Worm (Caenorhabditis elegans) whole organism, young adult: ENCODE data around the gene F10D7.11.

Source experiments
- B0336.3 ChIP-seq: fragments of 200-800 bp; sonication (Bioruptor generic); IDR thresholded peaks from 2 replicates; pipeline ENCODE4 v1.3.6; 2022; ENCODE audit warnings: missing genetic modification characterization, missing compliant biosample characterization
- F33H1.4 ChIP-seq: fragments of 200-800 bp; sonication (Bioruptor generic); IDR thresholded peaks from 2 replicates; pipeline ENCODE4 v1.3.6; 2022; ENCODE audit warnings: missing genetic modification reagents, missing genetic modification characterization, missing compliant biosample characterization
- F37B4.10 ChIP-seq: fragments of 200-800 bp; sonication (Bioruptor generic); IDR thresholded peaks from 2 replicates; pipeline ENCODE4 v1.3.6; 2022; ENCODE audit warnings: missing genetic modification characterization, missing compliant biosample characterization
- F55B11.4 ChIP-seq: sonication (generic microtip); optimal IDR thresholded peaks from 2 replicates; lab custom pipeline; 2016; ENCODE audit warnings: missing compliant biosample characterization, missing genetic modification characterization, borderline replicate concordance; ENCODE audit not compliant: insufficient read depth
- K12H6.12 ChIP-seq: fragments of 200-800 bp; sonication (Bioruptor generic); optimal IDR thresholded peaks from 2 replicates; lab custom pipeline; 2018; ENCODE audit warnings: mild to moderate bottlenecking, missing genetic modification characterization, missing compliant biosample characterization
- T07F8.4 ChIP-seq: sonication (generic microtip); optimal IDR thresholded peaks from 2 replicates; lab custom pipeline; 2016; ENCODE audit warnings: mild to moderate bottlenecking, missing genetic modification characterization, moderate library complexity, missing compliant biosample characterization
- T26A5.8 ChIP-seq: sonication (generic microtip); optimal IDR thresholded peaks from 2 replicates; lab custom pipeline; 2016; ENCODE audit warnings: missing genetic modification characterization, missing compliant biosample characterization
- Y53F4B.3 ChIP-seq: fragments of 200-800 bp; sonication (Bioruptor generic); IDR thresholded peaks from 2 replicates; pipeline ENCODE4 v1.3.6; 2022; ENCODE audit warnings: missing genetic modification reagents, missing genetic modification characterization, missing compliant biosample characterization
- Y56A3A.18 ChIP-seq: fragments of 200-800 bp; sonication (Bioruptor generic); IDR thresholded peaks from 2 replicates; pipeline ENCODE4 v1.3.6; 2022; ENCODE audit warnings: missing genetic modification reagents, missing genetic modification characterization, missing compliant biosample characterization
- Y67H2A.10 ChIP-seq: fragments of 200-800 bp; sonication (Bioruptor generic); conservative IDR thresholded peaks from 2 replicates; pipeline ENCODE4 v1.3.6; 2022; ENCODE audit warnings: missing genetic modification reagents, missing genetic modification characterization, missing compliant biosample characterization
- ama-1 ChIP-seq, 3 experiments: fragments of 150-350 bp in 1 of 3; sonication (generic microtip) in 2 of 3; optimal IDR thresholded peaks; 2 replicates each; lab custom pipeline; 2014 to 2018; ENCODE audit warnings: missing biosample characterization in 2 of 3, missing genetic modification characterization in 2 of 3, missing genetic modification reagents in 2 of 3
- aptf-3 ChIP-seq: fragments of 200-800 bp; sonication (Bioruptor generic); IDR thresholded peaks from 2 replicates; pipeline ENCODE4 v1.3.6; 2022; ENCODE audit warnings: missing genetic modification characterization, missing compliant biosample characterization
- atf-7 ChIP-seq: sonication (generic microtip); optimal IDR thresholded peaks from 2 replicates; lab custom pipeline; 2017; ENCODE audit warnings: mild to moderate bottlenecking, missing genetic modification characterization, missing compliant biosample characterization
- attf-3 ChIP-seq: fragments of 200-800 bp; sonication (Bioruptor generic); conservative IDR thresholded peaks from 2 replicates; pipeline ENCODE4 v1.3.6; 2022; ENCODE audit warnings: missing genetic modification reagents, missing genetic modification characterization, missing compliant biosample characterization
- bed-1 ChIP-seq: fragments of 200-800 bp; sonication (Bioruptor generic); IDR thresholded peaks from 2 replicates; pipeline ENCODE4 v1.3.6; 2022; ENCODE audit warnings: missing genetic modification reagents, missing genetic modification characterization, missing compliant biosample characterization
- cebp-1 ChIP-seq, 2 experiments: fragments of 200-800 bp in 1 of 2; sonication (Bioruptor generic) in 1 of 2; sonication (generic microtip) in 1 of 2; IDR thresholded peaks in 1 of 2; optimal IDR thresholded peaks in 1 of 2; 2 replicates each; pipeline versions ENCODE4 v1.3.6 to Lab custom; 2017 to 2022; ENCODE audit warnings: missing compliant biosample characterization in 2 of 2, missing genetic modification characterization in 2 of 2, mild to moderate bottlenecking in 1 of 2, missing genetic modification reagents in 1 of 2, moderate library complexity in 1 of 2
- ceh-27 ChIP-seq: fragments of 200-800 bp; sonication (Bioruptor generic); optimal IDR thresholded peaks from 2 replicates; lab custom pipeline; 2018; ENCODE audit warnings: mild to moderate bottlenecking, missing genetic modification characterization, moderate library complexity, missing compliant biosample characterization
- ceh-40 ChIP-seq: fragments of 200-800 bp; sonication (Bioruptor generic); IDR thresholded peaks from 2 replicates; pipeline ENCODE4 v1.3.6; 2022; ENCODE audit warnings: missing genetic modification characterization, missing compliant biosample characterization
- ceh-58 ChIP-seq: fragments of 200-800 bp; sonication (Bioruptor generic); IDR thresholded peaks from 2 replicates; pipeline ENCODE4 v1.3.6; 2022; ENCODE audit warnings: missing genetic modification characterization, missing compliant biosample characterization
- ceh-91 ChIP-seq: fragments of 200-800 bp; sonication (Bioruptor generic); IDR thresholded peaks from 2 replicates; pipeline ENCODE4 v1.3.6; 2022; ENCODE audit warnings: missing genetic modification reagents, missing genetic modification characterization, missing compliant biosample characterization
- dox-1 ChIP-seq: fragments of 200-800 bp; sonication (Bioruptor generic); IDR thresholded peaks from 2 replicates; pipeline ENCODE4 v1.3.6; 2022; ENCODE audit warnings: missing genetic modification reagents, missing genetic modification characterization, missing compliant biosample characterization
- dpff-1 ChIP-seq: sonication (generic microtip); optimal IDR thresholded peaks from 2 replicates; lab custom pipeline; 2017; ENCODE audit warnings: mild to moderate bottlenecking, missing genetic modification characterization, missing compliant biosample characterization
- egl-18 ChIP-seq: fragments of 200-800 bp; sonication (Bioruptor generic); IDR thresholded peaks from 2 replicates; pipeline ENCODE4 v1.3.6; 2022; ENCODE audit warnings: missing genetic modification reagents, missing genetic modification characterization, missing compliant biosample characterization
- egrh-3 ChIP-seq: fragments of 200-800 bp; sonication (Bioruptor generic); IDR thresholded peaks from 2 replicates; pipeline ENCODE4 v1.3.6; 2022; ENCODE audit warnings: missing genetic modification reagents, missing genetic modification characterization, missing compliant biosample characterization
- ets-4 ChIP-seq: fragments of 200-800 bp; sonication (Bioruptor generic); optimal IDR thresholded peaks from 2 replicates; lab custom pipeline; 2018; ENCODE audit warnings: mild to moderate bottlenecking, missing genetic modification characterization, missing compliant biosample characterization
- gei-17 ChIP-seq: fragments of 200-800 bp; sonication (Bioruptor generic); optimal IDR thresholded peaks from 2 replicates; lab custom pipeline; 2018; ENCODE audit warnings: mild to moderate bottlenecking, missing genetic modification characterization, missing compliant biosample characterization
- him-1 ChIP-seq: sonication (generic microtip); optimal IDR thresholded peaks from 2 replicates; lab custom pipeline; 2016; ENCODE audit warnings: missing genotype, missing genetic modification reagents, missing genetic modification characterization, missing compliant biosample characterization
- lag-1 ChIP-seq: fragments of 200-800 bp; sonication (Bioruptor generic); IDR thresholded peaks from 2 replicates; pipeline ENCODE4 v1.3.6; 2022; ENCODE audit warnings: missing genetic modification reagents, missing genetic modification characterization, missing compliant biosample characterization
- lin-26 ChIP-seq: fragments of 200-800 bp; sonication (Bioruptor generic); IDR thresholded peaks from 2 replicates; pipeline ENCODE4 v1.3.6; 2022; ENCODE audit warnings: missing genetic modification reagents, missing genetic modification characterization, missing compliant biosample characterization
- lir-1 ChIP-seq: fragments of 200-800 bp; sonication (Bioruptor generic); conservative IDR thresholded peaks from 2 replicates; pipeline ENCODE4 v1.3.6; 2022; ENCODE audit warnings: missing genetic modification reagents, missing genetic modification characterization, missing compliant biosample characterization
- madf-10 ChIP-seq: sonication (generic microtip); optimal IDR thresholded peaks from 2 replicates; lab custom pipeline; 2016; ENCODE audit warnings: mild to moderate bottlenecking, missing genetic modification characterization, missing compliant biosample characterization
- mel-28 ChIP-seq: sonication (generic microtip); optimal IDR thresholded peaks from 2 replicates; lab custom pipeline; 2016; ENCODE audit warnings: borderline replicate concordance, mild to moderate bottlenecking, missing genetic modification characterization, missing compliant biosample characterization
- mes-4 ChIP-seq: sonication (generic microtip); optimal IDR thresholded peaks from 2 replicates; lab custom pipeline; 2016; ENCODE audit warnings: missing genotype, missing genetic modification characterization, missing compliant biosample characterization
- nfyb-1 ChIP-seq: fragments of 200-800 bp; sonication (Bioruptor generic); IDR thresholded peaks from 2 replicates; pipeline ENCODE4 v1.3.6; 2022; ENCODE audit warnings: missing genetic modification reagents, missing genetic modification characterization, missing compliant biosample characterization
- nhr-120 ChIP-seq: fragments of 200-800 bp; sonication (Bioruptor generic); IDR thresholded peaks from 2 replicates; pipeline ENCODE4 v1.3.6; 2022; ENCODE audit warnings: missing genetic modification characterization, missing compliant biosample characterization
- nhr-179 ChIP-seq: sonication (generic microtip); optimal IDR thresholded peaks from 2 replicates; lab custom pipeline; 2016; ENCODE audit warnings: mild to moderate bottlenecking, missing genetic modification characterization, missing compliant biosample characterization
- pbrm-1 ChIP-seq: fragments of 200-800 bp; sonication (Bioruptor generic); IDR thresholded peaks from 2 replicates; pipeline ENCODE4 v1.3.6; 2022; ENCODE audit warnings: missing genetic modification reagents, missing genetic modification characterization, missing compliant biosample characterization
- repo-1 ChIP-seq: sonication (generic microtip); optimal IDR thresholded peaks from 2 replicates; lab custom pipeline; 2017; ENCODE audit warnings: mild to moderate bottlenecking, missing genetic modification characterization, missing compliant biosample characterization
- snpc-1.1 ChIP-seq: sonication (generic microtip); optimal IDR thresholded peaks from 2 replicates; lab custom pipeline; 2017; ENCODE audit warnings: missing genetic modification characterization, mild to moderate bottlenecking, missing compliant biosample characterization, antibody characterized with exemption, moderate library complexity, missing genotype, missing genetic modification reagents; ENCODE audit not compliant: insufficient read depth
- snpc-4 ChIP-seq, 5 experiments: fragments of 150-350 bp in 1 of 5; sonication (generic microtip) in 4 of 5; optimal IDR thresholded peaks; 2 replicates each; lab custom pipeline; 2014 to 2018; ENCODE audit warnings: missing genetic modification characterization in 5 of 5, missing biosample characterization in 3 of 5, antibody characterized with exemption in 2 of 5, mild to moderate bottlenecking in 2 of 5, missing compliant biosample characterization in 2 of 5, missing genotype in 2 of 5, moderate library complexity in 2 of 5, missing genetic modification reagents in 1 of 5
- somi-1 ChIP-seq: fragments of 200-800 bp; sonication (Bioruptor generic); optimal IDR thresholded peaks from 2 replicates; lab custom pipeline; 2018; ENCODE audit warnings: mild to moderate bottlenecking, missing genetic modification characterization, missing compliant biosample characterization
- zfh-2 ChIP-seq: fragments of 200-800 bp; sonication (Bioruptor generic); conservative IDR thresholded peaks from 2 replicates; pipeline ENCODE4 v1.3.6; 2022; ENCODE audit warnings: missing genetic modification reagents, missing genetic modification characterization, missing compliant biosample characterization
- ztf-25 ChIP-seq: fragments of 200-800 bp; sonication (Bioruptor generic); IDR thresholded peaks from 2 replicates; pipeline ENCODE4 v1.3.6; 2022; ENCODE audit warnings: missing genetic modification reagents, missing genetic modification characterization, missing compliant biosample characterization
- ztf-6 ChIP-seq: fragments of 200-800 bp; sonication (Bioruptor generic); IDR thresholded peaks from 2 replicates; pipeline ENCODE4 v1.3.6; 2022; ENCODE audit warnings: missing genetic modification reagents, missing genetic modification characterization, missing compliant biosample characterization

F10D7.11 gene

ce11 chrX:17362529-17362928, at the start of gene F10D7.11:
Gene F10D7.11 (plus strand): TSS chrX:17362829.
- TF ChIP-seq ama-1 (optimal IDR thresholded peaks at IDR 0.05; lab: Kevin White, UChicago) (no peak), ama-1 (GFP tag; optimal IDR thresholded peaks at IDR 0.05; lab: Kevin White, UChicago) (no peak), ztf-25 (no peak), Y67H2A.10 (GFP tag; lab: Robert Waterston, UW) (no peak), ceh-27 (GFP tag; lab: Kevin White, UChicago) (peak; percentile 52)

ce11 chrX:17314948-17315347, 47.7 kb upstream of the F10D7.11 start:
- TF ChIP-seq T26A5.8 (no peak), T07F8.4 (no peak), egl-18 (GFP tag; lab: Robert Waterston, UW) (0 out of 2 replicates have a peak, but pooled peaks have one; percentile 32), B0336.3 (GFP tag; lab: Robert Waterston, UW) (no peak), mel-28 (tag; lab: Kevin White, UChicago) (no peak), pbrm-1 (GFP tag; lab: Robert Waterston, UW) (peak; percentile 32; the same call in 1 of the 2 replicates), attf-3 (GFP tag; lab: Robert Waterston, UW) (no peak), F55B11.4 (tag; lab: Kevin White, UChicago) (no peak), snpc-1.1 (tag; lab: Kevin White, UChicago) (no peak), egrh-3 (GFP tag; lab: Robert Waterston, UW) (peak; percentile 67; the same call in 1 of the 2 replicates), Y56A3A.18 (no peak), nhr-179 (no peak), atf-7 (tag; lab: Kevin White, UChicago) (no peak), Y53F4B.3 (no peak), zfh-2 (GFP tag; lab: Robert Waterston, UW) (peak; percentile 95), ceh-91 (GFP tag; lab: Robert Waterston, UW) (no peak), ceh-40 (no peak), ztf-6 (GFP tag; lab: Robert Waterston, UW) (no peak), nhr-120 (GFP tag; lab: Robert Waterston, UW) (no peak), K12H6.12 (peak; percentile 50), ceh-27 (GFP tag; lab: Kevin White, UChicago) (peak; percentile 57), lag-1 (GFP tag; lab: Robert Waterston, UW) (no peak), dox-1 (GFP tag; lab: Robert Waterston, UW) (peak; percentile 28; the same call in 1 of the 2 replicates), nfyb-1 (GFP tag; lab: Robert Waterston, UW) (no peak), cebp-1 (GFP tag; IDR thresholded peaks at IDR 0.05; lab: Robert Waterston, UW) (no peak), cebp-1 (tag; optimal IDR thresholded peaks at IDR 0.05; lab: Kevin White, UChicago) (no peak), lin-26 (GFP tag; lab: Robert Waterston, UW) (0 out of 2 replicates have a peak, but pooled peaks have one; percentile 42)

ce11 chrX:17318284-17318683, 44.3 kb upstream of the F10D7.11 start, which contains the start of gene ptr-5:
Gene ptr-5 (plus strand): TSS chrX:17318584.
- no peak for TF ChIP-seq gei-17 (GFP tag; lab: Kevin White, UChicago)
- no peak for TF ChIP-seq F37B4.10 (GFP tag; lab: Robert Waterston, UW)
- TF ChIP-seq ets-4: no peak
- no peak for TF ChIP-seq him-1

- TF ChIP-seq ceh-27 (GFP tag; lab: Kevin White, UChicago) (no peak), snpc-4 (GFP tag; optimal IDR thresholded peaks at IDR 0.05; lab: Kevin White, UChicago) (no peak), snpc-4 (tag; optimal IDR thresholded peaks at IDR 0.05; lab: Kevin White, UChicago) (no peak), ceh-58 (GFP tag; lab: Robert Waterston, UW) (no peak), nhr-179 (no peak), somi-1 (GFP tag; lab: Kevin White, UChicago) (no peak), repo-1 (no peak), madf-10 (tag; lab: Kevin White, UChicago) (no peak), lir-1 (no peak), nfyb-1 (GFP tag; lab: Robert Waterston, UW) (no peak), gei-17 (GFP tag; lab: Kevin White, UChicago) (no peak), F33H1.4 (no peak), bed-1 (no peak), mes-4 (tag; lab: Kevin White, UChicago) (no peak), aptf-3 (no peak), dpff-1 (tag; lab: Kevin White, UChicago) (no peak)
Observed at ce11 chrX:17320572-17320971, 42.1 kb upstream of the F10D7.11 start.
